Worm (Caenorhabditis elegans) whole organism, early embryonic: ENCODE measurements around the gene wrt-2.

ENCODE experiments used
- B0310.2 ChIP-seq: sonication (generic microtip); optimal IDR thresholded peaks from 2 replicates; lab custom pipeline; 2016; ENCODE audit warnings: mild to moderate bottlenecking, missing genetic modification characterization, missing compliant biosample characterization
- F13C5.2 ChIP-seq: sonication (generic microtip); optimal IDR thresholded peaks from 2 replicates; lab custom pipeline; 2017; ENCODE audit warnings: mild to moderate bottlenecking, missing genetic modification characterization, inconsistent platforms, missing compliant biosample characterization
- aly-1 ChIP-seq: sonication (generic microtip); optimal IDR thresholded peaks from 2 replicates; lab custom pipeline; 2016; ENCODE audit warnings: missing genetic modification characterization, missing compliant biosample characterization
- ama-1 ChIP-seq: fragments of 150-350 bp; optimal IDR thresholded peaks from 2 replicates; lab custom pipeline; 2014
- ceh-13 ChIP-seq: fragments of 200-800 bp; sonication (Bioruptor generic); optimal IDR thresholded peaks from 2 replicates; lab custom pipeline; 2018; ENCODE audit warnings: mild to moderate bottlenecking, missing genetic modification characterization, missing compliant biosample characterization
- ceh-36 ChIP-seq: sonication (generic microtip); optimal IDR thresholded peaks from 2 replicates; lab custom pipeline; 2016; ENCODE audit warnings: missing genetic modification characterization, inconsistent platforms, missing compliant biosample characterization
- ets-7 ChIP-seq: sonication (generic microtip); optimal IDR thresholded peaks from 2 replicates; lab custom pipeline; 2016; ENCODE audit warnings: missing genotype, missing genetic modification characterization, missing compliant biosample characterization
- flt-1 ChIP-seq: fragments of 200-800 bp; sonication (Bioruptor generic); IDR thresholded peaks from 2 replicates; pipeline ENCODE4 v1.3.6; 2022; ENCODE audit warnings: missing genetic modification characterization, missing compliant biosample characterization
- hmbx-1 ChIP-seq: sonication (generic microtip); optimal IDR thresholded peaks from 2 replicates; lab custom pipeline; 2016; ENCODE audit warnings: mild to moderate bottlenecking, missing genetic modification characterization, missing compliant biosample characterization
- hmg-4 ChIP-seq: fragments of 200-800 bp; sonication (Bioruptor generic); optimal IDR thresholded peaks from 2 replicates; lab custom pipeline; 2018; ENCODE audit warnings: mild to moderate bottlenecking, missing genetic modification characterization, missing compliant biosample characterization
- hnd-1 ChIP-seq: sonication (generic microtip); optimal IDR thresholded peaks from 2 replicates; lab custom pipeline; 2016; ENCODE audit warnings: missing genetic modification characterization, missing compliant biosample characterization
- pes-1 ChIP-seq: fragments of 200-800 bp; sonication (Bioruptor generic); IDR thresholded peaks from 2 replicates; pipeline ENCODE4 v1.3.6; 2022; ENCODE audit warnings: missing genetic modification reagents, missing genetic modification characterization, missing compliant biosample characterization
- scrt-1 ChIP-seq: fragments of 200-800 bp; sonication (Bioruptor generic); IDR thresholded peaks from 2 replicates; pipeline ENCODE4 v1.3.6; 2022; ENCODE audit warnings: missing genetic modification characterization, missing compliant biosample characterization
- sea-1 ChIP-seq: fragments of 200-800 bp; sonication (Bioruptor generic); conservative IDR thresholded peaks from 2 replicates; pipeline ENCODE4 v1.3.6; 2022; ENCODE audit warnings: missing genetic modification characterization, missing compliant biosample characterization
- tbx-11 ChIP-seq: fragments of 200-800 bp; sonication (Bioruptor generic); IDR thresholded peaks from 2 replicates; pipeline ENCODE4 v1.3.6; 2022; ENCODE audit warnings: missing genetic modification characterization, missing compliant biosample characterization
- tbx-37 ChIP-seq: fragments of 200-800 bp; sonication (Bioruptor generic); conservative IDR thresholded peaks from 2 replicates; pipeline ENCODE4 v1.3.6; 2022; ENCODE audit warnings: missing genetic modification reagents, missing genetic modification characterization, missing compliant biosample characterization
- tra-4 ChIP-seq: sonication (generic microtip); optimal IDR thresholded peaks from 2 replicates; lab custom pipeline; 2017; ENCODE audit warnings: missing genetic modification characterization, missing compliant biosample characterization

wrt-2 gene

ce11 chrX:3126233-3126632 lies 32.1 kb upstream of the wrt-2 start:
- TF ChIP-seq hmg-4 (GFP tag; lab: Kevin White, UChicago), result no peak
- TF ChIP-seq hnd-1 (tag; lab: Kevin White, UChicago), result no peak
- TF ChIP-seq tbx-11 (GFP tag; lab: Robert Waterston, UW), result no peak
- TF ChIP-seq B0310.2 (tag; lab: Kevin White, UChicago), result no peak
- TF ChIP-seq ceh-13 (GFP tag; lab: Kevin White, UChicago), result no peak

ce11 chrX:3119606-3120005 lies 25.5 kb upstream of the wrt-2 start:
- TF ChIP-seq hmg-4 (GFP tag; lab: Kevin White, UChicago) (no peak), ets-7 (tag; lab: Kevin White, UChicago) (no peak), F13C5.2 (tag; lab: Kevin White, UChicago) (no peak), B0310.2 (tag; lab: Kevin White, UChicago) (no peak), ceh-13 (GFP tag; lab: Kevin White, UChicago) (no peak), ceh-36 (tag; lab: Kevin White, UChicago) (no peak), flt-1 (GFP tag; lab: Robert Waterston, UW) (no peak), aly-1 (tag; lab: Kevin White, UChicago) (no peak)

- peak; percentile 39 for TF ChIP-seq ama-1 (lab: Kevin White, UChicago)
- no peak for TF ChIP-seq hmg-4 (GFP tag; lab: Kevin White, UChicago)
These were observed 24.6 kb upstream of the wrt-2 start for ce11 chrX:3118596-3119287.

ce11 chrX:3117204-3117603 lies 23.1 kb upstream of the wrt-2 start:
- TF ChIP-seq scrt-1 (GFP tag; lab: Robert Waterston, UW) (no peak), ama-1 (lab: Kevin White, UChicago) (peak; percentile 40)

- no peak for TF ChIP-seq ama-1 (lab: Kevin White, UChicago)
- TF ChIP-seq ets-7 (tag; lab: Kevin White, UChicago), result no peak
- TF ChIP-seq hnd-1 (tag; lab: Kevin White, UChicago), result no peak
- TF ChIP-seq sea-1 (GFP tag; lab: Robert Waterston, UW), result no peak
- no peak for TF ChIP-seq tbx-11 (GFP tag; lab: Robert Waterston, UW)
- TF ChIP-seq F13C5.2 (tag; lab: Kevin White, UChicago), result peak; percentile 30
- TF ChIP-seq pes-1, result peak; percentile 52; the same call in 1 of the 2 replicates
- peak; percentile 21 for TF ChIP-seq hmg-4 (GFP tag; lab: Kevin White, UChicago)
These were observed 22.1 kb upstream of the wrt-2 start, which contains the start of gene mai-1 for ce11 chrX:3116033-3116876. mai-1 (minus strand) TSS chrX:3116589.

ce11 chrX:3115134-3116032 lies 21.2 kb upstream of the wrt-2 start:
- TF ChIP-seq tbx-37, result no peak
- no peak for TF ChIP-seq hnd-1 (tag; lab: Kevin White, UChicago)
- no peak for TF ChIP-seq tra-4 (tag; lab: Kevin White, UChicago)
- no peak for TF ChIP-seq sea-1 (GFP tag; lab: Robert Waterston, UW)
- TF ChIP-seq B0310.2 (tag; lab: Kevin White, UChicago), result no peak

ce11 chrX:3114306-3115133 lies 20.4 kb upstream of the wrt-2 start, which contains the start of gene gpd-2:
gpd-2 (minus strand) TSS chrX:3114689.
- TF ChIP-seq ets-7 (tag; lab: Kevin White, UChicago) (no peak), scrt-1 (GFP tag; lab: Robert Waterston, UW) (no peak), tbx-37 (no peak), tra-4 (tag; lab: Kevin White, UChicago) (no peak), aly-1 (tag; lab: Kevin White, UChicago) (no peak), ceh-36 (tag; lab: Kevin White, UChicago) (no peak), hmbx-1 (tag; lab: Kevin White, UChicago) (no peak), F13C5.2 (tag; lab: Kevin White, UChicago) (no peak), hnd-1 (tag; lab: Kevin White, UChicago) (no peak), flt-1 (GFP tag; lab: Robert Waterston, UW) (no peak), ama-1 (lab: Kevin White, UChicago) (no peak), hmg-4 (GFP tag; lab: Kevin White, UChicago) (no peak), ceh-13 (GFP tag; lab: Kevin White, UChicago) (no peak), sea-1 (GFP tag; lab: Robert Waterston, UW) (no peak), tbx-11 (GFP tag; lab: Robert Waterston, UW) (no peak), pes-1 (no peak), B0310.2 (tag; lab: Kevin White, UChicago) (no peak)
